Worm (Caenorhabditis elegans) whole organism, L1 larva: ENCODE results near the gene mrpl-2.
A peak's percentile ranks its signal among the peaks of the same experiment; 100 is the strongest.

Source experiments
- C34B4.2 ChIP-seq: sonication (generic microtip); optimal IDR thresholded peaks from 2 replicates; lab custom pipeline; 2017; ENCODE audit warnings: mild to moderate bottlenecking, missing genetic modification characterization, missing compliant biosample characterization
- F16B12.6 ChIP-seq: fragments of 150-350 bp; optimal IDR thresholded peaks from 2 replicates; lab custom pipeline; 2014; ENCODE audit warnings: missing biosample characterization, missing genetic modification characterization
- blmp-1 ChIP-seq: fragments of 150-350 bp; optimal IDR thresholded peaks from 2 replicates; lab custom pipeline; 2014; ENCODE audit warnings: missing biosample characterization, missing genetic modification characterization
- ceh-8 ChIP-seq: fragments of 200-800 bp; sonication (Bioruptor generic); optimal IDR thresholded peaks from 2 replicates; lab custom pipeline; 2018; ENCODE audit warnings: mild to moderate bottlenecking, missing genetic modification characterization, moderate library complexity, missing compliant biosample characterization
- ceh-82 ChIP-seq, 3 experiments: fragments of 150-350 bp in 1 of 3; sonication (generic microtip) in 2 of 3; optimal IDR thresholded peaks; 2 replicates each; lab custom pipeline; 2014 to 2017; ENCODE audit warnings: missing biosample characterization in 3 of 3, missing genetic modification characterization in 3 of 3
- ceh-88 ChIP-seq: fragments of 200-800 bp; sonication (Bioruptor generic); IDR thresholded peaks from 2 replicates; pipeline ENCODE4 v1.3.6; 2022; ENCODE audit warnings: missing genetic modification characterization, missing compliant biosample characterization
- ceh-90 ChIP-seq: sonication (generic microtip); optimal IDR thresholded peaks from 2 replicates; lab custom pipeline; 2016; ENCODE audit warnings: missing genetic modification characterization, missing compliant biosample characterization
- dpl-1 ChIP-seq, 3 experiments: fragments of 150-350 bp in 2 of 3; sonication (generic microtip) in 1 of 3; optimal IDR thresholded peaks; 2 replicates each; lab custom pipeline; 2014 to 2017; ENCODE audit warnings: missing biosample characterization in 3 of 3, missing genetic modification characterization in 3 of 3, missing genetic modification reagents in 3 of 3
- dsc-1 ChIP-seq: sonication (generic microtip); optimal IDR thresholded peaks from 2 replicates; lab custom pipeline; 2016; ENCODE audit warnings: mild to moderate bottlenecking, missing genetic modification characterization, missing compliant biosample characterization
- efl-1 ChIP-seq, 4 experiments: fragments of 150-350 bp; optimal IDR thresholded peaks in 3 of 4; peaks in 1 of 4; 1 replicate in 1 of 4; 2 replicates in 3 of 4; lab custom pipeline; 2014; ENCODE audit warnings: missing biosample characterization in 2 of 4, missing genetic modification characterization in 2 of 4, missing genetic modification reagents in 2 of 4
- elt-2 ChIP-seq: sonication (generic microtip); optimal IDR thresholded peaks from 2 replicates; lab custom pipeline; 2016; ENCODE audit warnings: missing genetic modification characterization, mild to moderate bottlenecking, inconsistent platforms, missing compliant biosample characterization, missing genetic modification reagents
- fkh-8 ChIP-seq: sonication (generic microtip); optimal IDR thresholded peaks from 2 replicates; lab custom pipeline; 2016; ENCODE audit warnings: mild to moderate bottlenecking, missing genetic modification characterization, missing compliant biosample characterization
- grh-1 ChIP-seq: fragments of 200-800 bp; sonication (Bioruptor generic); IDR thresholded peaks from 2 replicates; pipeline ENCODE4 v1.3.6; 2022; ENCODE audit warnings: missing genetic modification reagents, missing genetic modification characterization, missing compliant biosample characterization
- hlh-4 ChIP-seq: sonication (generic microtip); optimal IDR thresholded peaks from 2 replicates; lab custom pipeline; 2016; ENCODE audit warnings: mild to moderate bottlenecking, missing genetic modification characterization, missing compliant biosample characterization
- isw-1 ChIP-seq: fragments of 200-800 bp; sonication (Bioruptor generic); IDR thresholded peaks from 2 replicates; pipeline ENCODE4 v1.3.6; 2022; ENCODE audit warnings: missing genetic modification characterization, missing compliant biosample characterization
- lin-15B ChIP-seq: fragments of 150-350 bp; sonication (generic microtip); optimal IDR thresholded peaks from 3 replicates; lab custom pipeline; 2014; ENCODE audit warnings: missing biosample characterization, missing genetic modification characterization
- lin-35 ChIP-seq, 2 experiments: fragments of 150-350 bp; optimal IDR thresholded peaks; 2 replicates each; lab custom pipeline; 2014; ENCODE audit warnings: missing biosample characterization in 2 of 2, missing genetic modification characterization in 2 of 2, missing genetic modification reagents in 2 of 2
- lir-3 ChIP-seq: sonication (generic microtip); optimal IDR thresholded peaks from 2 replicates; lab custom pipeline; 2016; ENCODE audit warnings: mild to moderate bottlenecking, missing genetic modification characterization, moderate library complexity, missing compliant biosample characterization; ENCODE audit not compliant: poor library complexity
- lsy-2 ChIP-seq, 2 experiments: fragments of 150-350 bp; optimal IDR thresholded peaks; 2 replicates each; lab custom pipeline; 2014; ENCODE audit warnings: missing biosample characterization in 2 of 2, missing genetic modification characterization in 2 of 2
- mab-9 ChIP-seq: fragments of 200-800 bp; sonication (Bioruptor generic); IDR thresholded peaks from 2 replicates; pipeline ENCODE4 v1.3.6; 2022; ENCODE audit warnings: missing genetic modification reagents, missing genetic modification characterization, missing compliant biosample characterization
- mef-2 ChIP-seq: fragments of 150-350 bp; optimal IDR thresholded peaks from 2 replicates; lab custom pipeline; 2014; ENCODE audit warnings: missing biosample characterization, missing genetic modification characterization
- nhr-19 ChIP-seq: fragments of 200-800 bp; sonication (Bioruptor generic); conservative IDR thresholded peaks from 2 replicates; pipeline ENCODE4 v1.3.6; 2022; ENCODE audit warnings: missing genetic modification characterization, missing compliant biosample characterization
- nhr-20 ChIP-seq: sonication (generic microtip); optimal IDR thresholded peaks from 2 replicates; lab custom pipeline; 2016; ENCODE audit warnings: mild to moderate bottlenecking, missing genetic modification characterization, missing compliant biosample characterization
- nhr-237 ChIP-seq: fragments of 150-350 bp; optimal IDR thresholded peaks from 2 replicates; lab custom pipeline; 2014; ENCODE audit warnings: missing biosample characterization, missing genetic modification characterization
- nhr-47 ChIP-seq: sonication (generic microtip); optimal IDR thresholded peaks from 2 replicates; lab custom pipeline; 2016; ENCODE audit warnings: mild to moderate bottlenecking, missing genetic modification characterization, moderate library complexity, missing compliant biosample characterization
- nhr-71 ChIP-seq: sonication (generic microtip); optimal IDR thresholded peaks from 2 replicates; lab custom pipeline; 2016; ENCODE audit warnings: mild to moderate bottlenecking, missing genetic modification characterization, moderate library complexity, missing compliant biosample characterization
- nhr-76 ChIP-seq: sonication (generic microtip); optimal IDR thresholded peaks from 2 replicates; lab custom pipeline; 2017; ENCODE audit warnings: missing biosample characterization, missing genetic modification characterization
- nhr-85 ChIP-seq: sonication (generic microtip); peaks from one replicate; lab custom pipeline; 2016; ENCODE audit warnings: missing genetic modification characterization, inconsistent platforms, missing compliant biosample characterization
- nhr-90 ChIP-seq: sonication (generic microtip); optimal IDR thresholded peaks from 2 replicates; lab custom pipeline; 2016; ENCODE audit warnings: mild to moderate bottlenecking, missing genetic modification characterization, missing compliant biosample characterization; ENCODE audit not compliant: poor library complexity
- snu-23 ChIP-seq: sonication (generic microtip); optimal IDR thresholded peaks from 2 replicates; lab custom pipeline; 2016; ENCODE audit warnings: missing genetic modification characterization, missing compliant biosample characterization
- sox-4 ChIP-seq: sonication (generic microtip); optimal IDR thresholded peaks from 2 replicates; lab custom pipeline; 2016; ENCODE audit warnings: missing genetic modification characterization, missing compliant biosample characterization
- sup-37 ChIP-seq: fragments of 200-800 bp; sonication (Bioruptor generic); optimal IDR thresholded peaks from 2 replicates; lab custom pipeline; 2018; ENCODE audit warnings: mild to moderate bottlenecking, missing genetic modification characterization, missing compliant biosample characterization
- swsn-7 ChIP-seq: sonication (generic microtip); optimal IDR thresholded peaks from 2 replicates; lab custom pipeline; 2016; ENCODE audit warnings: missing genetic modification characterization, missing compliant biosample characterization
- tbx-2 ChIP-seq: sonication (generic microtip); optimal IDR thresholded peaks from 2 replicates; lab custom pipeline; 2016; ENCODE audit warnings: missing genetic modification characterization, missing compliant biosample characterization
- unc-130 ChIP-seq: fragments of 150-350 bp; optimal IDR thresholded peaks from 2 replicates; lab custom pipeline; 2017; ENCODE audit warnings: missing biosample characterization, missing genetic modification characterization, inconsistent platforms
- unc-62 ChIP-seq: fragments of 150-350 bp; optimal IDR thresholded peaks from 2 replicates; lab custom pipeline; 2014; ENCODE audit warnings: missing biosample characterization, missing genetic modification reagents, missing genetic modification characterization
- unc-86 ChIP-seq: sonication (generic microtip); optimal IDR thresholded peaks from 2 replicates; lab custom pipeline; 2016; ENCODE audit warnings: missing genetic modification characterization, missing compliant biosample characterization
- unc-98 ChIP-seq: fragments of 200-800 bp; sonication (Bioruptor generic); IDR thresholded peaks from 2 replicates; pipeline ENCODE4 v1.3.6; 2022; ENCODE audit warnings: missing genetic modification characterization, missing compliant biosample characterization
- xbp-1 ChIP-seq: sonication (generic microtip); optimal IDR thresholded peaks from 2 replicates; lab custom pipeline; 2016; ENCODE audit warnings: missing genetic modification characterization, missing compliant biosample characterization
- ztf-11 ChIP-seq, 2 experiments: sonication (generic microtip); optimal IDR thresholded peaks; 2 replicates each; lab custom pipeline; 2016 to 2017; ENCODE audit warnings: missing genetic modification characterization in 2 of 2, missing biosample characterization in 1 of 2, missing compliant biosample characterization in 1 of 2

Gene mrpl-2

DNA sequence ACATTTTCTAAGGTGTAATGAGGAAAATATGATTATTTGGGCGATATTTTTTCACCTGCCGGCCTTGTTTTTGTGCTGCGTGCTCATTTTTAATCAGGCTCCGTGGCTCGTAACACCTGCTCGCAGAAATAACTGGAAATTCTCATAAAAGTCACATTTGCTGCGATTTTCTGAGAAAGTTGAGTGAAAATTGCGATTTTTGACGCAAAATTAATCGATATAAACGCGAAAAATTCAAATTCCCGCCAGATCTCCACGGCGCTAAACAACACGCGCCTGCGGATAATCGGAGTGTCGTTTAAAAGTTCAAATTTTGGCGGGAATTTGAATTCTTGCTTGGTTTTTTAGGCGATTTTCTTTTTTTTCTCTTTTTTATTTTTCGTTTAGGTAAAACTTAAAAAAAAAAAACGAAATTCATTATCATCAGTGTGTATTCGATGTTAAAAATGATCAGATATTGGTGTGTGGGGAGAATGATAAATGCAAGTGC lies 34.0 kb downstream of the mrpl-2 start, which contains the start of gene Y55F3BL.6:
TSS of gene Y55F3BL.6 (minus strand) at position 51 of the 490 bp plus-strand sequence.
- TF ChIP-seq fkh-8 (tag; lab: Kevin White, UChicago) (peak; percentile 7), F16B12.6 (no peak), mef-2 (tag; lab: Kevin White, UChicago) (no peak), dpl-1 (GFP tag; optimal IDR thresholded peaks at IDR 0.05; lab: Kevin White, UChicago) (no peak), nhr-20 (tag; lab: Kevin White, UChicago) (no peak), hlh-4 (tag; lab: Kevin White, UChicago) (peak; percentile 7), ceh-8 (GFP tag; lab: Kevin White, UChicago) (no peak), efl-1 (optimal IDR thresholded peaks at IDR 0.05; lab: Kevin White, UChicago) (no peak), efl-1 (GFP tag; optimal IDR thresholded peaks at IDR 0.05 in 1 of 2; lab: Kevin White, UChicago) (peak in 1 of 2 experiments; percentile 24), nhr-85 (peak; percentile 2), nhr-76 (tag; lab: Kevin White, UChicago) (no peak), nhr-47 (tag; lab: Kevin White, UChicago) (no peak)

DNA sequence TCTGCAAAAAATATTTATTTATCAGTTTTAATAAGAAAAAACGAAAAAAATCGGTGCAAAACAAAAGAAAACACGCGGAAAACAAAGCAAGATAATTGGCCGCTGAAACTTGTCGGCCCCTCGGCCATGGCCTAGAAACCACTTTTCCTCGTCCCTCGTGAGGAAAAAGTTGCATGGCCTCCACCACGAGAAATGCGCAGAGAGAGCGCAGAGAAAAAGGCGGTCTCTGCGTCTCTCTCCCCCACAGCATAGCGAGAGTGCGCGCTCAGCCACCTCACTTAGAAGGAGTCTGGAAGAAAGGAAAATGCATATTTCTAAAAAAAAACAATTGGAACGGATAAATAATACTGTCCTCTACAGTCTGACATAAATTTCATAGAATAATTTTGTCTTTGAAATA lies 40.3 kb downstream of the mrpl-2 start:
- TF ChIP-seq fkh-8 (tag; lab: Kevin White, UChicago) (peak; percentile 8), lsy-2 (tag; optimal IDR thresholded peaks at IDR 0.05; lab: Kevin White, UChicago) (peak in 1 of 2 experiments; percentile 7), nhr-20 (tag; lab: Kevin White, UChicago) (peak; percentile 26), nhr-71 (peak; percentile 70), ceh-88 (peak; percentile 45; the same call in 1 of the 2 replicates), nhr-90 (peak; percentile 46), unc-98 (peak; percentile 57), grh-1 (peak; percentile 43; the same call in 1 of the 2 replicates), mab-9 (GFP tag; lab: Robert Waterston, UW) (peak; percentile 70; the same call in 1 of the 2 replicates), isw-1 (GFP tag; lab: Robert Waterston, UW) (peak; percentile 79), ceh-90 (tag; lab: Kevin White, UChicago) (peak; percentile 58), tbx-2 (tag; lab: Kevin White, UChicago) (peak; percentile 53), nhr-19 (GFP tag; lab: Robert Waterston, UW) (peak; percentile 50), elt-2 (tag; lab: Kevin White, UChicago) (peak; percentile 0), nhr-85 (peak; percentile 63), ceh-82 (tag; optimal IDR thresholded peaks at IDR 0.05; lab: Kevin White, UChicago) (peak; percentile 7 to 29 (median 22)), dpl-1 (GFP tag; optimal IDR thresholded peaks at IDR 0.05; lab: Kevin White, UChicago) (peak in 2 of 3 experiments; percentile 46 to 52), xbp-1 (tag; lab: Kevin White, UChicago) (peak; percentile 44), lin-15B (tag; lab: Kevin White, UChicago) (peak; percentile 11), snu-23 (GFP tag; lab: Kevin White, UChicago) (peak; percentile 60), ztf-11 (tag; optimal IDR thresholded peaks at IDR 0.05; lab: Kevin White, UChicago) (peak in 1 of 2 experiments; percentile 12), swsn-7 (tag; lab: Kevin White, UChicago) (peak; percentile 55), efl-1 (optimal IDR thresholded peaks at IDR 0.05; lab: Kevin White, UChicago) (peak; percentile 68 to 70), efl-1 (GFP tag; optimal IDR thresholded peaks at IDR 0.05 in 1 of 2; lab: Kevin White, UChicago) (peak; percentile 51 to 92), nhr-47 (tag; lab: Kevin White, UChicago) (peak; percentile 75), dsc-1 (tag; lab: Kevin White, UChicago) (peak; percentile 41), lin-35 (GFP tag; optimal IDR thresholded peaks at IDR 0.05; lab: Kevin White, UChicago) (peak; percentile 24 to 48), unc-86 (tag; lab: Kevin White, UChicago) (peak; percentile 54)

DNA sequence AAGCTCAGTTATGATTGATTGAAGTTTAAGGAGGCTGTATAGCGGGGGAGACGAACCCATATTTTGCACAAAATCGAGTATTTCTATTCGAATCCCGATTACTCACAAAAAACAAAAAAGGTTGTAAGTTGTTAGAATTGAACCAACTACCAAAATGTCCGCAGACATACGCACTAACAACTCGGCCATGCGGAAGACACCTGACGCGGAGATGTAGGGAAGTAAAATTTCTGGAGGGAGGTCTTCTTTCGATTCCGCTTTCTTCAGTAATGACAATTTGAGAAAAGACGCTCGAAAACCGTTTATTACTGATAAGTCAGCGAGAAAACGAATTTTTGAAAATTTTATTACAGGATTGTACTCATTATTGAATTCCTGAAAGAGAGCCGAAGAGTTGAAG lies 44.8 kb downstream of the mrpl-2 start:
- TF ChIP-seq nhr-90 (no peak), sox-4 (tag; lab: Kevin White, UChicago) (no peak), nhr-85 (peak; percentile 40), unc-130 (tag; lab: Kevin White, UChicago) (no peak), sup-37 (GFP tag; lab: Kevin White, UChicago) (no peak), C34B4.2 (tag; lab: Kevin White, UChicago) (no peak), blmp-1 (tag; lab: Kevin White, UChicago) (no peak), efl-1 (optimal IDR thresholded peaks at IDR 0.05; lab: Kevin White, UChicago) (no peak), efl-1 (GFP tag; optimal IDR thresholded peaks at IDR 0.05 in 1 of 2; lab: Kevin White, UChicago) (peak in 1 of 2 experiments; percentile 89), nhr-237 (tag; lab: Kevin White, UChicago) (no peak), nhr-47 (tag; lab: Kevin White, UChicago) (no peak), nhr-19 (GFP tag; lab: Robert Waterston, UW) (no peak), lir-3 (no peak), unc-62 (no peak), F16B12.6 (no peak), lin-15B (tag; lab: Kevin White, UChicago) (no peak), ceh-82 (tag; optimal IDR thresholded peaks at IDR 0.05; lab: Kevin White, UChicago) (no peak), lsy-2 (tag; optimal IDR thresholded peaks at IDR 0.05; lab: Kevin White, UChicago) (no peak)
- TF ChIP-seq, all 84 proteins: peak for 2
